Worm (Caenorhabditis elegans): ENCODE results near the gene T12A7.10.

DNA sequence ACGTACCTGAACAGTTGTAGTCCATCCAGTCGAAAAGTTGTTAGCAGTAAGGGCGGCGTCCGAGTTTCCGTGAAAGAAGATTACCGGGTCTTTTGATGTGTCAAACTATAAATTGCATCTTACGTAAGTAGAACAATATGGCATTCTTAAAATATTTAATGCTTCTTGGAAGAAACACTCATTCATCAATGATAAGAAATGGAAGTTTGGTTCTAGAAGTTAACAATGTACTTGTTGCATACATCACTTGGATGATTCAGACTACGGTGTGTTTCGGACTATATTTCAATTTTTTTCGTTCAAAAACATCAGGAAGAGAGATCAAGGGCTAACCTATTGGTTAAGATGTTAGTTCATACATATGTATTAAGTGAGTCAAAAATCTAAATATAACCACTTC is 17.2 kb upstream of the T12A7.10 start:
- TF ChIP-seq alr-1 (tag; optimal IDR thresholded peaks at IDR 0.05), result no peak
- TF ChIP-seq elt-3 (tag; optimal IDR thresholded peaks at IDR 0.05), result no peak
